Worm (Caenorhabditis elegans): ENCODE measurements around the gene M110.3.

Gene M110.3

DNA sequence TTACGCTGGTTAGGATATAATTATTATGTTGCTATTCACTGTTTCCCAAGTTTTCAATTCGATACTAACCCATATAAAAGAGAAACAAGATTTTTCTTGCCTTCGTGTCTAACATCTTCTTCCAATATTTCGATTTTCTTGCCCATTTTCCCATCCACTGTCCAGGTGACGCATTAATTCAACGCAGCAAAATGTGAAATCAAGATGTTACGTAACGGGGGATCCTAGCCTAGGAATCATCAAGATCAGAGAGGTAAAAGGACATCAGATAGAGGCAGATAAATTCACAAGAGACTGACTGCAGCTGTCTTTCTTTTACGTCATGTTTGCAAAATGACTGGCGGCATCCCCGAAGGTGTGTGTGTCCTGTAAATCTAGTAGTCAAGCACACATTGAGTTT, 8.2 kb upstream of the M110.3 start:
- TF ChIP-seq fos-1 (tag; optimal IDR thresholded peaks at IDR 0.05) (peak; percentile 8), elt-1 (tag; optimal IDR thresholded peaks at IDR 0.05) (peak; percentile 3), nhr-129 (tag; optimal IDR thresholded peaks at IDR 0.05) (peak; percentile 9), nhr-25 (tag; optimal IDR thresholded peaks at IDR 0.05) (no peak)

DNA sequence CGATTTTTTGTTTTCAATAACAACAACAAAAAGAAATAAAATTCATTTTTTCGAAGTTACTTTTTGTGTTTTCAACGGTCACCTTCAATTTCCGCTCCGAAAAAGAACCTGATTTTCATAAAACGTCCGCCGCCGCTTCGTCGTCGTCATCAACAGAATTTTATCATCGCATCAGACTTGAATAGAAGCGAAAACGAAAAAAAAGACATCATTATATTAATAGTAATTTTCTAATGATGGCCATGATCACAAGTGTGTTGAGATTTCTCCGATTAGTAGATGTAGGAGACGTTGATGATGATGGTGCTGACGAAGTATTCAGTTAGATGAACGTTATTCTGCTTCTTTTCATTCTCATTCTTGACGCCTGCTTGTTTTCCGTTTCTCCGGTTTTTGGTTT, 7.5 kb upstream of the M110.3 start:
- TF ChIP-seq R02D3.7 (tag; optimal IDR thresholded peaks at IDR 0.05) (no peak), ceh-16 (tag; optimal IDR thresholded peaks at IDR 0.05) (no peak), egl-27 (tag; optimal IDR thresholded peaks at IDR 0.05) (no peak), unc-39 (tag; optimal IDR thresholded peaks at IDR 0.05) (no peak), ztf-1 (GFP tag; conservative IDR thresholded peaks at IDR 0.05) (no peak), ztf-11 (tag; optimal IDR thresholded peaks at IDR 0.05) (no peak), alr-1 (tag; optimal IDR thresholded peaks at IDR 0.05) (no peak), F13H6.1 (tag; optimal IDR thresholded peaks at IDR 0.05) (no peak), mbf-1 (tag; optimal IDR thresholded peaks at IDR 0.05) (no peak), ZK546.5 (tag; optimal IDR thresholded peaks at IDR 0.05) (no peak), ztf-4 (tag; optimal IDR thresholded peaks at IDR 0.05) (no peak), nhr-129 (tag; optimal IDR thresholded peaks at IDR 0.05) (no peak), ceh-82 (tag; optimal IDR thresholded peaks at IDR 0.05) (no peak), sma-3 (GFP tag; optimal IDR thresholded peaks at IDR 0.05) (no peak)

DNA sequence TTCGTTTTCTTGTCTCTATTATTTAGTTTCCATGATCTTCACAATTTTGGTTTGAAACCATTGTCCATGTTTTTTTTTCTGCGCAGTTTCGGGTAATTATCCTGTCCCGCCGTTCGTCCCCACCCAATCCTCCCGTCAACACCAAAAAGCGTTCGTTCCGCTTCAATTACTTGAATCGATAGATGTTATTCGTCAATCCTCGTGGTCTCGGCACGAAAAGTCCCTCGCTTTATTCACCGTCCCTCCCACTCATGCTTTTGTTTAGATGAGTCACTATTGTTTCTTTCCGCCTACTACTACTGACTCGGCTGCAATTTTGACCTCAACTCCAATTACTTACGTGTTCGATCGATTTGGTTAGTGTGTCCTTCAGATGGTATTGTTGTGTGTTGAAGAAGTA, 7.0 kb upstream of the M110.3 start:
- TF ChIP-seq sma-3 (GFP tag; optimal IDR thresholded peaks at IDR 0.05), result no peak
- TF ChIP-seq skn-1 (tag; optimal IDR thresholded peaks at IDR 0.05), result no peak
- no peak for TF ChIP-seq ZK546.5 (tag; optimal IDR thresholded peaks at IDR 0.05)
- no peak for TF ChIP-seq sma-9 (GFP tag; optimal IDR thresholded peaks at IDR 0.05)
- TF ChIP-seq sma-9 (tag; optimal IDR thresholded peaks at IDR 0.05), result no peak
- no peak for TF ChIP-seq mdl-1 (tag; optimal IDR thresholded peaks at IDR 0.05)
- TF ChIP-seq egl-27 (tag; optimal IDR thresholded peaks at IDR 0.05), result no peak
- no peak for TF ChIP-seq lsy-2 (tag; optimal IDR thresholded peaks at IDR 0.05)
- TF ChIP-seq nhr-10 (tag; optimal IDR thresholded peaks at IDR 0.05), result no peak
- no peak for TF ChIP-seq C34F6.9 (tag; optimal IDR thresholded peaks at IDR 0.05)
- no peak for TF ChIP-seq gmeb-1 (tag; optimal IDR thresholded peaks at IDR 0.05)
- no peak for TF ChIP-seq lin-11 (tag; optimal IDR thresholded peaks at IDR 0.05)
- TF ChIP-seq unc-55 (GFP tag; optimal IDR thresholded peaks at IDR 0.05), result no peak
- no peak for TF ChIP-seq nhr-237 (tag; optimal IDR thresholded peaks at IDR 0.05)
- TF ChIP-seq sem-4 (tag; optimal IDR thresholded peaks at IDR 0.05), result no peak
- no peak for TF ChIP-seq fos-1 (tag; optimal IDR thresholded peaks at IDR 0.05)
- no peak for TF ChIP-seq elt-3 (tag; optimal IDR thresholded peaks at IDR 0.05)
- TF ChIP-seq nhr-6 (tag; optimal IDR thresholded peaks at IDR 0.05), result no peak
- TF ChIP-seq lin-13 (GFP tag; optimal IDR thresholded peaks at IDR 0.05), result no peak
- TF ChIP-seq ztf-1 (GFP tag; conservative IDR thresholded peaks at IDR 0.05), result no peak
- TF ChIP-seq ztf-11 (tag; optimal IDR thresholded peaks at IDR 0.05), result no peak

DNA sequence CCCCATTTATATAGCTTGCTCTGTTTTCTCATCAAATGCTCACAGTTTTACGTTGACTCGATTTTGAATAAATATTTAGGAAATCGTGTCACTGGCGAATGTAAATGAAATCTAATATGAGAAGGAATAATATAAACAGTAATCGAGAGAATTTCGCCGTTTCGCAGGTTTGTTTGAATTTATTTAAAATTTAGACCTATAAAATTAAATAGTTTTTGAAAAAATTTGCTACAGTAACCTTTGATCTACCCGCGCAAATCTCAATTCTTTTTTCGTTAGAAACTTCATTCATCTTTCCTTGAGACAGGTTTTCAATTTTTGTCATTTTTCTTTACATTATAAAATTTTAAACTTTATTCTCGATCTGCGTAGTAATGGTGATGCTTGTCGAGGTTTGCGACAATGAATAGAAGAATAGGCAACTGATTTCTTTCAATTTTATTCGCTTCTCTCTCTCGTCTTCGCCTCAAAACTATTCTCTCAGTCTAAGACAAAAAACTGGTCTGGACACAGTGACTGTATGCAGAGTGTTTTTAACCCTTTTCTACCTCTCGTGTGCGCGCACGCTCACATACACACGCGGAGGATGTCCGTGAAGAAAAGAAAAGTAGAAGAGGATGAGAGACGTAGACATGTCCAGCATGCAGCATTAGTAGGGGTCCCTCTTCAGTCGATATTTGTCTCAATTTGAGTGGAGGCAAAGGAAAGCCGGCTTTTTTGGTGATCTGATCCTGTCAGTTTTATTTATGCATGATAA, 6.1 kb upstream of the M110.3 start, which contains the start of gene dab-1:
dab-1 (plus strand) TSS at position 78 of the 757 bp plus-strand sequence.
- no peak for TF ChIP-seq lin-13 (GFP tag; optimal IDR thresholded peaks at IDR 0.05)
- no peak for TF ChIP-seq F13H6.1 (tag; optimal IDR thresholded peaks at IDR 0.05)
- no peak for TF ChIP-seq nhr-237 (tag; optimal IDR thresholded peaks at IDR 0.05)
- peak; percentile 35 for TF ChIP-seq fos-1 (tag; optimal IDR thresholded peaks at IDR 0.05)
- TF ChIP-seq ceh-82 (tag; optimal IDR thresholded peaks at IDR 0.05), result no peak
- no peak for TF ChIP-seq sma-9 (GFP tag; optimal IDR thresholded peaks at IDR 0.05)
- TF ChIP-seq sma-9 (tag; optimal IDR thresholded peaks at IDR 0.05), result no peak
- no peak for TF ChIP-seq ceh-16 (tag; optimal IDR thresholded peaks at IDR 0.05)
- peak in 1 of 2 experiments; percentile 32 for TF ChIP-seq lsy-2 (tag; optimal IDR thresholded peaks at IDR 0.05)
- peak; percentile 28 for TF ChIP-seq unc-55 (GFP tag; optimal IDR thresholded peaks at IDR 0.05)
- TF ChIP-seq R02D3.7 (tag; optimal IDR thresholded peaks at IDR 0.05), result no peak
- TF ChIP-seq egl-27 (tag; optimal IDR thresholded peaks at IDR 0.05), result no peak
- no peak for TF ChIP-seq gmeb-1 (tag; optimal IDR thresholded peaks at IDR 0.05)
- no peak for TF ChIP-seq nhr-23 (tag; optimal IDR thresholded peaks at IDR 0.05)
- TF ChIP-seq nhr-11 (tag; optimal IDR thresholded peaks at IDR 0.05), result no peak
- no peak for TF ChIP-seq elt-1 (tag; optimal IDR thresholded peaks at IDR 0.05)
- TF ChIP-seq snpc-4 (tag; optimal IDR thresholded peaks at IDR 0.05), result no peak
- TF ChIP-seq aly-2 (tag; optimal IDR thresholded peaks at IDR 0.05), result no peak
- TF ChIP-seq skn-1 (tag; optimal IDR thresholded peaks at IDR 0.05), result no peak
- no peak for TF ChIP-seq alr-1 (tag; optimal IDR thresholded peaks at IDR 0.05)
- peak in 1 of 2 experiments; percentile 29 for TF ChIP-seq mdl-1 (tag; optimal IDR thresholded peaks at IDR 0.05)
- peak; percentile 43 for TF ChIP-seq nhr-21 (tag; optimal IDR thresholded peaks at IDR 0.05)
- TF ChIP-seq crh-2 (tag; optimal IDR thresholded peaks at IDR 0.05), result no peak
- peak; percentile 86 for TF ChIP-seq nhr-25 (tag; optimal IDR thresholded peaks at IDR 0.05)
- TF ChIP-seq unc-62 (GFP tag; optimal IDR thresholded peaks at IDR 0.05), result no peak
- TF ChIP-seq ZK546.5 (tag; optimal IDR thresholded peaks at IDR 0.05), result no peak
- peak; percentile 68 for TF ChIP-seq nhr-129 (tag; optimal IDR thresholded peaks at IDR 0.05)
- peak; percentile 9 for TF ChIP-seq sma-3 (GFP tag; optimal IDR thresholded peaks at IDR 0.05)
- no peak for TF ChIP-seq elt-3 (tag; optimal IDR thresholded peaks at IDR 0.05)
- TF ChIP-seq nhr-77 (tag; optimal IDR thresholded peaks at IDR 0.05), result no peak
- no peak for TF ChIP-seq ztf-4 (tag; optimal IDR thresholded peaks at IDR 0.05)
- no peak for TF ChIP-seq lin-39 (tag; optimal IDR thresholded peaks at IDR 0.05)
- TF ChIP-seq nhr-6 (tag; optimal IDR thresholded peaks at IDR 0.05), result no peak
- TF ChIP-seq blmp-1 (tag; optimal IDR thresholded peaks at IDR 0.05; ENCODE audit: insufficient read depth), result peak; percentile 10
- no peak for TF ChIP-seq ztf-1 (GFP tag; conservative IDR thresholded peaks at IDR 0.05)
- no peak for TF ChIP-seq Y55F3AM.14 (GFP tag; optimal IDR thresholded peaks at IDR 0.05)
